Worm (Caenorhabditis elegans): ENCODE results near the gene adm-4.
A peak's percentile ranks its signal among the peaks of the same experiment; 100 is the strongest.

Gene adm-4

ce11 chrX:7787885-7788353, 10.2 kb downstream of the adm-4 start, which contains the start of gene ZK154.5 (continued):
- TF ChIP-seq aptf-3 (GFP tag; IDR thresholded peaks at IDR 0.05): no peak

- TF ChIP-seq athp-1 (tag; optimal IDR thresholded peaks at IDR 0.05) (no peak), nhr-90 (tag; optimal IDR thresholded peaks at IDR 0.05) (no peak), lsl-1 (GFP tag; optimal IDR thresholded peaks at IDR 0.05) (no peak), K12H6.12 (tag; optimal IDR thresholded peaks at IDR 0.05) (no peak), ZK185.1 (tag; optimal IDR thresholded peaks at IDR 0.05; ENCODE audit: poor library complexity, severe bottlenecking) (peak; percentile 23), egl-18 (GFP tag; IDR thresholded peaks at IDR 0.05) (no peak), bed-2 (GFP tag; IDR thresholded peaks at IDR 0.05) (no peak), madf-10 (tag; optimal IDR thresholded peaks at IDR 0.05) (no peak), ceh-27 (GFP tag; optimal IDR thresholded peaks at IDR 0.05) (peak; percentile 28), dpl-1 (GFP tag; optimal IDR thresholded peaks at IDR 0.05) (no peak), ama-1 (optimal IDR thresholded peaks at IDR 0.05) (no peak), ama-1 (GFP tag; optimal IDR thresholded peaks at IDR 0.05) (no peak), chd-7 (tag; optimal IDR thresholded peaks at IDR 0.05) (no peak), zfh-2 (GFP tag; conservative IDR thresholded peaks at IDR 0.05) (no peak), hmg-1.2 (GFP tag; IDR thresholded peaks at IDR 0.05) (peak; percentile 71), rcor-1 (GFP tag; IDR thresholded peaks at IDR 0.05) (no peak), Y79H2A.3 (GFP tag; conservative IDR thresholded peaks at IDR 0.05) (no peak), F55B11.4 (tag; optimal IDR thresholded peaks at IDR 0.05; ENCODE audit: borderline replicate concordance, insufficient read depth) (no peak), attf-5 (GFP tag; optimal IDR thresholded peaks at IDR 0.05) (peak; percentile 27), nfya-1 (tag; optimal IDR thresholded peaks at IDR 0.05; ENCODE audit: borderline replicate concordance, insufficient read depth) (no peak), nhr-80 (tag; optimal IDR thresholded peaks at IDR 0.05) (peak; percentile 41), rec-8 (tag; optimal IDR thresholded peaks at IDR 0.05) (no peak), unc-130 (GFP tag; optimal IDR thresholded peaks at IDR 0.05) (no peak), T26A5.8 (tag; optimal IDR thresholded peaks at IDR 0.05) (no peak), snpc-1.3 (tag; optimal IDR thresholded peaks at IDR 0.05; ENCODE audit: insufficient read depth) (no peak), B0336.3 (GFP tag; IDR thresholded peaks at IDR 0.05) (0 out of 2 replicates have a peak, but pooled peaks have one; percentile 28), atf-7 (tag; optimal IDR thresholded peaks at IDR 0.05) (no peak), aptf-3 (GFP tag; IDR thresholded peaks at IDR 0.05) (no peak), snpc-4 (GFP tag; optimal IDR thresholded peaks at IDR 0.05) (no peak), snpc-4 (tag; optimal IDR thresholded peaks at IDR 0.05) (no peak), sdz-38 (tag; optimal IDR thresholded peaks at IDR 0.05) (no peak), C06A6.2 (GFP tag; conservative IDR thresholded peaks at IDR 0.05) (no peak), attf-3 (GFP tag; conservative IDR thresholded peaks at IDR 0.05) (no peak), ccch-3 (GFP tag; optimal IDR thresholded peaks at IDR 0.05) (no peak), hsf-1 (GFP tag; IDR thresholded peaks at IDR 0.05) (no peak), dox-1 (GFP tag; IDR thresholded peaks at IDR 0.05) (peak; percentile 38; the same call in 1 of the 2 replicates), Y53G8AR.9 (GFP tag; conservative IDR thresholded peaks at IDR 0.05) (no peak), lag-1 (GFP tag; IDR thresholded peaks at IDR 0.05) (no peak), fkh-3 (tag; optimal IDR thresholded peaks at IDR 0.05) (no peak), nfyb-1 (GFP tag; IDR thresholded peaks at IDR 0.05) (no peak), lin-35 (GFP tag; optimal IDR thresholded peaks at IDR 0.05) (peak in 1 of 3 experiments; percentile 35), F23B12.7 (tag; optimal IDR thresholded peaks at IDR 0.05; ENCODE audit: insufficient read depth) (no peak), cebp-2 (GFP tag; IDR thresholded peaks at IDR 0.05) (no peak), lin-54 (GFP tag; optimal IDR thresholded peaks at IDR 0.05) (no peak)
Measured at ce11 chrX:7782389-7782788, 15.7 kb downstream of the adm-4 start, which contains the start of gene ZK154.4. ZK154.4 (minus strand) TSS chrX:7782415.

All from whole organism, young adult.